Fruit fly (Drosophila melanogaster) whole organism, embryonic: ENCODE results near the gene ZnT77C.
"Not testable (repeated sequence)": the region's sequence is repeated elsewhere in the genome, so short reads cannot be mapped to it uniquely, and the experiment has no call there.

ENCODE experiments used
- Ada2b ChIP-seq: fragments of 200-800 bp; sonication (Bioruptor generic); IDR thresholded peaks from 2 replicates; pipeline ENCODE4 v1.3.6; 2022; ENCODE audit warnings: missing biosample characterization, missing genetic modification characterization
- B-H2 ChIP-seq: fragments of 200-800 bp; sonication (Bioruptor generic); optimal IDR thresholded peaks from 2 replicates; lab custom pipeline; 2018; ENCODE audit warnings: missing biosample characterization, mild to moderate bottlenecking, missing genetic modification characterization
- C15 ChIP-seq: fragments of 200-800 bp; sonication (Bioruptor generic); IDR thresholded peaks from 3 replicates; pipeline ENCODE4 v1.3.6; 2022; ENCODE audit warnings: missing biosample characterization, missing genetic modification characterization
- CG11093 ChIP-seq: fragments of 200-800 bp; sonication (Bioruptor generic); IDR thresholded peaks from 3 replicates; pipeline ENCODE4 v1.3.6; 2022; ENCODE audit warnings: missing biosample characterization, missing genetic modification characterization
- CG12104 ChIP-seq: fragments of 200-800 bp; sonication (Bioruptor generic); optimal IDR thresholded peaks from 3 replicates; lab custom pipeline; 2016; ENCODE audit warnings: missing biosample characterization, missing genetic modification characterization
- CG14014 ChIP-seq: fragments of 200-800 bp; sonication (Bioruptor generic); IDR thresholded peaks from 2 replicates; pipeline ENCODE4 v1.3.6; 2022; ENCODE audit warnings: missing biosample characterization, missing genetic modification characterization
- CG14860 ChIP-seq: fragments of 200-800 bp; sonication (Bioruptor generic); IDR thresholded peaks from 3 replicates; pipeline ENCODE4 v1.3.6; 2022; ENCODE audit warnings: missing biosample characterization, missing genetic modification characterization; ENCODE audit not compliant: partially characterized antibody
- CG15269 ChIP-seq: fragments of 200-800 bp; sonication (Bioruptor generic); optimal IDR thresholded peaks from 2 replicates; lab custom pipeline; 2018; ENCODE audit warnings: missing biosample characterization, mild to moderate bottlenecking, missing genetic modification characterization, moderate library complexity
- CG16813 ChIP-seq: fragments of 200-800 bp; sonication (Bioruptor generic); IDR thresholded peaks from 3 replicates; pipeline ENCODE4 v1.3.6; 2022; ENCODE audit warnings: missing biosample characterization, missing genetic modification characterization; ENCODE audit not compliant: partially characterized antibody
- CG3407 ChIP-seq: fragments of 200-800 bp; sonication (Bioruptor generic); optimal IDR thresholded peaks from 2 replicates; lab custom pipeline; 2018; ENCODE audit warnings: missing biosample characterization, mild to moderate bottlenecking, missing genetic modification characterization
- CG5180 ChIP-seq: fragments of 200-800 bp; sonication (Bioruptor generic); optimal IDR thresholded peaks from 3 replicates; lab custom pipeline; 2017; ENCODE audit warnings: missing biosample characterization, missing genetic modification characterization, mild to moderate bottlenecking, moderate library complexity, missing genetic modification reagents
- CG6791 ChIP-seq: fragments of 200-800 bp; sonication (Bioruptor generic); IDR thresholded peaks from 3 replicates; pipeline ENCODE4 v1.3.6; 2022; ENCODE audit warnings: missing biosample characterization, missing genetic modification characterization; ENCODE audit not compliant: partially characterized antibody
- CG7357 ChIP-seq: fragments of 200-800 bp; sonication (Bioruptor generic); IDR thresholded peaks from 3 replicates; pipeline ENCODE4 v1.3.6; 2022; ENCODE audit warnings: missing biosample characterization, missing genetic modification characterization
- CG7963 ChIP-seq: fragments of 200-800 bp; sonication (Bioruptor generic); IDR thresholded peaks from 3 replicates; pipeline ENCODE4 v1.3.6; 2022; ENCODE audit warnings: missing biosample characterization, missing genetic modification characterization; ENCODE audit not compliant: partially characterized antibody
- CG9727 ChIP-seq: fragments of 200-800 bp; sonication (Bioruptor generic); optimal IDR thresholded peaks from 3 replicates; lab custom pipeline; 2017; ENCODE audit warnings: missing biosample characterization, mild to moderate bottlenecking, missing genetic modification characterization
- Dll ChIP-seq: fragments of 200-800 bp; sonication (Bioruptor generic); IDR thresholded peaks from 4 replicates; pipeline ENCODE4 v1.3.6; 2022; ENCODE audit warnings: missing biosample characterization, missing genetic modification characterization; ENCODE audit not compliant: partially characterized antibody
- Ets65A ChIP-seq: fragments of 200-800 bp; sonication (Bioruptor generic); peaks from one replicate; lab custom pipeline; 2016; ENCODE audit warnings: missing biosample characterization, missing genetic modification characterization
- HLH4C ChIP-seq: fragments of 200-800 bp; sonication (Bioruptor generic); IDR thresholded peaks from 3 replicates; pipeline ENCODE4 v1.3.6; 2022; ENCODE audit warnings: missing biosample characterization, missing genetic modification characterization; ENCODE audit not compliant: partially characterized antibody
- Scr ChIP-seq: fragments of 200-800 bp; sonication (Bioruptor generic); IDR thresholded peaks from 2 replicates; pipeline ENCODE4 v1.3.6; 2022; ENCODE audit warnings: missing biosample characterization, missing genetic modification characterization; ENCODE audit not compliant: partially characterized antibody
- Ssrp ChIP-seq: fragments of 200-800 bp; sonication (Bioruptor generic); optimal IDR thresholded peaks from 2 replicates; lab custom pipeline; 2018; ENCODE audit warnings: missing biosample characterization, mild to moderate bottlenecking, missing genetic modification characterization, moderate library complexity
- dmrt99B ChIP-seq: fragments of 200-800 bp; sonication (Bioruptor generic); optimal IDR thresholded peaks from 2 replicates; lab custom pipeline; 2018; ENCODE audit warnings: missing biosample characterization, mild to moderate bottlenecking, missing genetic modification characterization, moderate library complexity
- dysf ChIP-seq: fragments of 200-800 bp; sonication (Bioruptor generic); IDR thresholded peaks from 3 replicates; pipeline ENCODE4 v1.3.6; 2022; ENCODE audit warnings: missing biosample characterization, missing genetic modification characterization
- ftz-f1 ChIP-seq: fragments of 200-800 bp; sonication (Bioruptor generic); optimal IDR thresholded peaks from 2 replicates; lab custom pipeline; 2016; ENCODE audit warnings: missing biosample characterization, missing genetic modification characterization
- h ChIP-seq: fragments of >200 bp; optimal IDR thresholded peaks from 2 replicates; lab custom pipeline; 2017
- hkb ChIP-seq, 2 experiments: fragments of 200-800 bp in 1 of 2; fragments of >200 bp in 1 of 2; sonication (Bioruptor generic) in 1 of 2; IDR thresholded peaks in 1 of 2; optimal IDR thresholded peaks in 1 of 2; 2 replicates each; pipeline versions ENCODE4 v1.3.6 to Lab custom; 2017 to 2022; ENCODE audit warnings: missing biosample characterization in 1 of 2, missing genetic modification characterization in 1 of 2
- inv ChIP-seq: fragments of 200-800 bp; sonication (Bioruptor generic); IDR thresholded peaks from 2 replicates; pipeline ENCODE4 v1.3.6; 2022; ENCODE audit warnings: missing biosample characterization, missing genetic modification characterization; ENCODE audit not compliant: partially characterized antibody
- knrl ChIP-seq: fragments of 200-800 bp; sonication (Bioruptor generic); IDR thresholded peaks from 3 replicates; pipeline ENCODE4 v1.3.6; 2022; ENCODE audit warnings: missing biosample characterization, missing genetic modification characterization; ENCODE audit not compliant: partially characterized antibody
- lov ChIP-seq, 2 experiments: fragments of 200-800 bp in 1 of 2; fragments of >200 bp in 1 of 2; sonication (Bioruptor generic) in 1 of 2; IDR thresholded peaks in 1 of 2; optimal IDR thresholded peaks in 1 of 2; 2 replicates in 1 of 2; 3 replicates in 1 of 2; pipeline versions ENCODE4 v1.3.6 to Lab custom; 2017 to 2022; ENCODE audit warnings: missing biosample characterization in 1 of 2, missing genetic modification characterization in 1 of 2
- mld ChIP-seq: fragments of 200-800 bp; sonication (Bioruptor generic); IDR thresholded peaks from 3 replicates; pipeline ENCODE4 v1.3.6; 2022; ENCODE audit warnings: missing biosample characterization, missing genetic modification characterization; ENCODE audit not compliant: partially characterized antibody
- nau ChIP-seq: fragments of 200-800 bp; sonication (Bioruptor generic); optimal IDR thresholded peaks from 3 replicates; lab custom pipeline; 2017; ENCODE audit warnings: missing biosample characterization, mild to moderate bottlenecking, missing genetic modification characterization, missing genetic modification reagents
- nerfin-2 ChIP-seq: fragments of 200-800 bp; sonication (Bioruptor generic); IDR thresholded peaks from 2 replicates; pipeline ENCODE4 v1.3.6; 2022; ENCODE audit warnings: missing biosample characterization, missing genetic modification characterization; ENCODE audit not compliant: partially characterized antibody
- sens ChIP-seq: fragments of 200-800 bp; sonication (Bioruptor generic); peaks from one replicate; lab custom pipeline; 2016; ENCODE audit warnings: missing biosample characterization, missing genetic modification characterization
- tna ChIP-seq: fragments of 200-800 bp; sonication (Bioruptor generic); IDR thresholded peaks from 2 replicates; pipeline ENCODE4 v1.3.6; 2022; ENCODE audit warnings: missing biosample characterization, missing genetic modification characterization; ENCODE audit not compliant: partially characterized antibody
- unc-4 ChIP-seq: fragments of 200-800 bp; sonication (Bioruptor generic); IDR thresholded peaks from 2 replicates; pipeline ENCODE4 v1.3.6; 2022; ENCODE audit warnings: missing biosample characterization, missing genetic modification characterization; ENCODE audit not compliant: partially characterized antibody
- vnd ChIP-seq: fragments of 200-800 bp; sonication (Bioruptor generic); IDR thresholded peaks from 3 replicates; pipeline ENCODE4 v1.3.6; 2022; ENCODE audit warnings: missing biosample characterization, missing genetic modification characterization; ENCODE audit not compliant: partially characterized antibody
- zf30C ChIP-seq: fragments of 200-800 bp; sonication (Bioruptor generic); optimal IDR thresholded peaks from 3 replicates; lab custom pipeline; 2018; ENCODE audit warnings: missing biosample characterization, mild to moderate bottlenecking, missing genetic modification characterization

Gene ZnT77C

dm6 chr3L:20507552-20507951 lies 12.8 kb upstream of the ZnT77C start (continued):
- TF ChIP-seq lov (optimal IDR thresholded peaks at IDR 0.05; lab: Kevin White, UChicago), result no peak
- TF ChIP-seq lov (GFP tag; IDR thresholded peaks at IDR 0.05; lab: Robert Waterston, UW), result 0 out of 3 replicates have a peak, but pooled peaks have one; percentile 43
- no peak for TF ChIP-seq Ssrp (tag; lab: Kevin White, UChicago)
- no peak for TF ChIP-seq Ada2b (GFP tag; lab: Robert Waterston, UW)
- TF ChIP-seq unc-4 (GFP tag; lab: Robert Waterston, UW), result no peak
- no peak for TF ChIP-seq B-H2 (GFP tag; lab: Kevin White, UChicago)
- no peak for TF ChIP-seq CG9727 (GFP tag; lab: Kevin White, UChicago)
- no peak for TF ChIP-seq CG14014 (GFP tag; lab: Robert Waterston, UW)
- TF ChIP-seq CG11093 (GFP tag; lab: Robert Waterston, UW), result no peak
- peak; percentile 38 for TF ChIP-seq CG3407 (GFP tag; lab: Kevin White, UChicago)
- TF ChIP-seq nau (GFP tag; lab: Kevin White, UChicago), result no peak
- TF ChIP-seq dmrt99B, result no peak
- no peak for TF ChIP-seq CG7357 (GFP tag; lab: Robert Waterston, UW)
- no peak for TF ChIP-seq h (lab: Kevin White, UChicago)

dm6 chr3L:20505732-20506131 lies 11.0 kb upstream of the ZnT77C start, which contains the start of gene CG5078:
Gene CG5078 (plus strand): TSS chr3L:20506032.
- TF ChIP-seq sens (peak; percentile 2), Ets65A (peak; percentile 66), hkb (optimal IDR thresholded peaks at IDR 0.05; lab: Kevin White, UChicago) (no peak), hkb (GFP tag; IDR thresholded peaks at IDR 0.05; lab: Robert Waterston, UW) (no peak)

dm6 chr3L:20503886-20504285 lies 9.2 kb upstream of the ZnT77C start, which contains the start of gene CG17637:
Gene CG17637 (plus strand): TSS chr3L:20504186.
- not testable (repeated sequence) for TF ChIP-seq ftz-f1; dysf (GFP tag; lab: Robert Waterston, UW); CG12104

- TF ChIP-seq CG5180 (GFP tag; lab: Kevin White, UChicago) (no peak), nerfin-2 (GFP tag; lab: Robert Waterston, UW) (peak; percentile 54), CG15269 (tag; lab: Kevin White, UChicago) (no peak), C15 (GFP tag; lab: Robert Waterston, UW) (no peak), vnd (GFP tag; lab: Robert Waterston, UW) (0 out of 3 replicates have a peak, but pooled peaks have one; percentile 36), Dll (GFP tag; lab: Robert Waterston, UW) (0 out of 4 replicates have a peak, but pooled peaks have one; percentile 24), inv (peak; percentile 25; the same call in 1 of the 2 replicates), Ets65A (peak; percentile 52), tna (peak; percentile 50; the same call in 1 of the 2 replicates), CG6791 (peak; percentile 54; the same call in 2 of the 3 replicates), Scr (GFP tag; lab: Robert Waterston, UW) (peak; percentile 46), CG14860 (peak; percentile 58; the same call in 2 of the 3 replicates), HLH4C (GFP tag; lab: Robert Waterston, UW) (peak; percentile 62; the same call in 2 of the 3 replicates), CG7963 (peak; percentile 42; the same call in 2 of the 3 replicates), knrl (GFP tag; lab: Robert Waterston, UW) (peak; percentile 11; the same call in 1 of the 3 replicates), CG16813 (GFP tag; lab: Robert Waterston, UW) (peak; percentile 78), zf30C (GFP tag; lab: Kevin White, UChicago) (no peak), mld (GFP tag; lab: Robert Waterston, UW) (0 out of 3 replicates have a peak, but pooled peaks have one; percentile 35)
These were observed 8.5 kb upstream of the ZnT77C start for dm6 chr3L:20503256-20503655.
